Fruit fly (Drosophila melanogaster) whole organism, prepupa: Measurements from ENCODE around the gene CG8675.

Source experiments
- CG10631 ChIP-seq: fragments of 200-800 bp; sonication (Bioruptor generic); optimal IDR thresholded peaks from 2 replicates; lab custom pipeline; 2016; ENCODE audit warnings: missing biosample characterization, missing genetic modification characterization
- CG11294 ChIP-seq: fragments of 200-800 bp; sonication (Bioruptor generic); IDR thresholded peaks from 2 replicates; pipeline ENCODE4 v1.3.6; 2022; ENCODE audit warnings: missing biosample characterization, missing genetic modification characterization
- CG11762 ChIP-seq: fragments of 200-800 bp; sonication (Bioruptor generic); optimal IDR thresholded peaks from 3 replicates; lab custom pipeline; 2016; ENCODE audit warnings: missing biosample characterization, missing genetic modification characterization; ENCODE audit not compliant: insufficient read depth
- CG11902 ChIP-seq: fragments of 200-800 bp; sonication (Bioruptor generic); optimal IDR thresholded peaks from 3 replicates; lab custom pipeline; 2016; ENCODE audit warnings: missing biosample characterization, missing genetic modification characterization
- CG15336 ChIP-seq: fragments of 200-800 bp; sonication (Bioruptor generic); IDR thresholded peaks from 2 replicates; pipeline ENCODE4 v1.3.6; 2022; ENCODE audit warnings: missing biosample characterization, missing genetic modification characterization
- CG31627 ChIP-seq: fragments of 200-800 bp; sonication (Bioruptor generic); optimal IDR thresholded peaks from 3 replicates; lab custom pipeline; 2016; ENCODE audit warnings: missing biosample characterization, missing genetic modification characterization
- CG32006 ChIP-seq: fragments of 200-800 bp; sonication (Bioruptor generic); optimal IDR thresholded peaks from 3 replicates; lab custom pipeline; 2017; ENCODE audit warnings: missing biosample characterization, mild to moderate bottlenecking, missing genetic modification characterization
- CG34406 ChIP-seq: fragments of 200-800 bp; sonication (Bioruptor generic); optimal IDR thresholded peaks from 3 replicates; lab custom pipeline; 2016; ENCODE audit warnings: missing biosample characterization, missing genetic modification characterization
- CG3919 ChIP-seq: fragments of 200-800 bp; sonication (Bioruptor generic); optimal IDR thresholded peaks from 3 replicates; lab custom pipeline; 2016; ENCODE audit warnings: missing biosample characterization, missing genetic modification characterization
- CG4318 ChIP-seq: fragments of 200-800 bp; sonication (Bioruptor generic); optimal IDR thresholded peaks from 3 replicates; lab custom pipeline; 2017; ENCODE audit warnings: missing biosample characterization, mild to moderate bottlenecking, missing genetic modification characterization
- CG6163 ChIP-seq: fragments of 200-800 bp; sonication (Bioruptor generic); IDR thresholded peaks from 3 replicates; pipeline ENCODE4 v1.3.6; 2022; ENCODE audit warnings: missing biosample characterization, missing genetic modification characterization
- CG6792 ChIP-seq: fragments of 200-800 bp; sonication (Bioruptor generic); optimal IDR thresholded peaks from 3 replicates; lab custom pipeline; 2016; ENCODE audit warnings: missing biosample characterization, missing genetic modification characterization
- CG8119 ChIP-seq: fragments of 200-800 bp; sonication (Bioruptor generic); IDR thresholded peaks from 3 replicates; pipeline ENCODE4 v1.3.6; 2022; ENCODE audit warnings: missing biosample characterization, missing genetic modification characterization
- CG8632 ChIP-seq: fragments of 200-800 bp; sonication (Bioruptor generic); optimal IDR thresholded peaks from 3 replicates; lab custom pipeline; 2016; ENCODE audit warnings: missing biosample characterization, missing genetic modification characterization
- CG9139 ChIP-seq: fragments of 200-800 bp; sonication (Bioruptor generic); optimal IDR thresholded peaks from 3 replicates; lab custom pipeline; 2017; ENCODE audit warnings: missing biosample characterization, mild to moderate bottlenecking, missing genetic modification characterization
- Eip78C ChIP-seq: fragments of 200-800 bp; sonication (Bioruptor generic); peaks from one replicate; lab custom pipeline; 2016; ENCODE audit warnings: missing biosample characterization, missing genetic modification characterization
- Eip93F ChIP-seq: fragments of 200-800 bp; sonication (Bioruptor generic); optimal IDR thresholded peaks from 2 replicates; lab custom pipeline; 2016; ENCODE audit warnings: missing biosample characterization, mild to moderate bottlenecking, missing genetic modification characterization
- Ets21C ChIP-seq: fragments of 200-800 bp; sonication (Bioruptor generic); optimal IDR thresholded peaks from 3 replicates; lab custom pipeline; 2016; ENCODE audit warnings: missing biosample characterization, missing genetic modification characterization
- Ets96B ChIP-seq: fragments of 200-800 bp; optimal IDR thresholded peaks from 2 replicates; lab custom pipeline; 2019; ENCODE audit warnings: missing biosample characterization, mild to moderate bottlenecking, missing genetic modification characterization, moderate library complexity
- Hr4 ChIP-seq: fragments of 200-800 bp; sonication (Bioruptor generic); optimal IDR thresholded peaks from 3 replicates; lab custom pipeline; 2016; ENCODE audit warnings: missing biosample characterization, missing genetic modification characterization
- Met ChIP-seq: fragments of 200-800 bp; sonication (Bioruptor generic); optimal IDR thresholded peaks from 3 replicates; lab custom pipeline; 2016; ENCODE audit warnings: missing biosample characterization, missing genetic modification characterization
- OdsH ChIP-seq: fragments of 200-800 bp; sonication (Bioruptor generic); optimal IDR thresholded peaks from 3 replicates; lab custom pipeline; 2016; ENCODE audit warnings: missing biosample characterization, missing genetic modification characterization
- Smox ChIP-seq: fragments of 200-800 bp; sonication (Bioruptor generic); optimal IDR thresholded peaks from 3 replicates; lab custom pipeline; 2016; ENCODE audit warnings: missing biosample characterization, missing genetic modification characterization
- Sox102F ChIP-seq: fragments of 200-800 bp; sonication (Bioruptor generic); optimal IDR thresholded peaks from 2 replicates; lab custom pipeline; 2016; ENCODE audit warnings: missing biosample characterization, mild to moderate bottlenecking, missing genetic modification characterization
- achi ChIP-seq: fragments of 200-800 bp; sonication (Bioruptor generic); optimal IDR thresholded peaks from 3 replicates; lab custom pipeline; 2016; ENCODE audit warnings: missing biosample characterization, missing genetic modification characterization
- cyc ChIP-seq: fragments of 200-800 bp; sonication (Bioruptor generic); optimal IDR thresholded peaks from 3 replicates; lab custom pipeline; 2016; ENCODE audit warnings: missing biosample characterization, missing genetic modification characterization
- eg ChIP-seq: fragments of 200-800 bp; sonication (Bioruptor generic); IDR thresholded peaks from 3 replicates; pipeline ENCODE4 v1.3.6; 2022; ENCODE audit warnings: missing biosample characterization, missing genetic modification characterization
- esn ChIP-seq: fragments of 200-800 bp; sonication (Bioruptor generic); optimal IDR thresholded peaks from 2 replicates; lab custom pipeline; 2016; ENCODE audit warnings: missing biosample characterization, mild to moderate bottlenecking, missing genetic modification characterization, moderate library complexity
- fkh ChIP-seq: fragments of 200-800 bp; sonication (Bioruptor generic); optimal IDR thresholded peaks from 3 replicates; lab custom pipeline; 2017; ENCODE audit warnings: missing biosample characterization, mild to moderate bottlenecking, missing genetic modification characterization, moderate library complexity
- net ChIP-seq: fragments of 200-800 bp; sonication (Bioruptor generic); optimal IDR thresholded peaks from 3 replicates; lab custom pipeline; 2016; ENCODE audit warnings: missing biosample characterization, missing genetic modification characterization
- pdm3 ChIP-seq: fragments of 200-800 bp; sonication (Bioruptor generic); optimal IDR thresholded peaks from 3 replicates; lab custom pipeline; 2016; ENCODE audit warnings: missing biosample characterization, missing genetic modification characterization
- salr ChIP-seq, 2 experiments: fragments of 200-800 bp; sonication (Bioruptor generic); optimal IDR thresholded peaks; 3 replicates each; lab custom pipeline; 2016 to 2018; ENCODE audit warnings: missing biosample characterization in 2 of 2, missing genetic modification characterization in 2 of 2, mild to moderate bottlenecking in 1 of 2
- ss ChIP-seq, 2 experiments: fragments of 200-800 bp; sonication (Bioruptor generic); optimal IDR thresholded peaks; 2 replicates in 1 of 2; 3 replicates in 1 of 2; lab custom pipeline; 2017 to 2018; ENCODE audit warnings: mild to moderate bottlenecking in 2 of 2, missing biosample characterization in 2 of 2, missing genetic modification characterization in 2 of 2, moderate library complexity in 1 of 2
- svp ChIP-seq: fragments of 200-800 bp; sonication (Bioruptor generic); peaks from one replicate; lab custom pipeline; 2016; ENCODE audit warnings: missing biosample characterization, missing genetic modification characterization
- topi ChIP-seq: fragments of 200-800 bp; sonication (Bioruptor generic); optimal IDR thresholded peaks from 3 replicates; lab custom pipeline; 2016; ENCODE audit warnings: missing biosample characterization, missing genetic modification characterization
- vri ChIP-seq: fragments of 200-800 bp; sonication (Bioruptor generic); optimal IDR thresholded peaks from 3 replicates; lab custom pipeline; 2016; ENCODE audit warnings: missing biosample characterization, mild to moderate bottlenecking, missing genetic modification characterization

Gene CG8675

DNA sequence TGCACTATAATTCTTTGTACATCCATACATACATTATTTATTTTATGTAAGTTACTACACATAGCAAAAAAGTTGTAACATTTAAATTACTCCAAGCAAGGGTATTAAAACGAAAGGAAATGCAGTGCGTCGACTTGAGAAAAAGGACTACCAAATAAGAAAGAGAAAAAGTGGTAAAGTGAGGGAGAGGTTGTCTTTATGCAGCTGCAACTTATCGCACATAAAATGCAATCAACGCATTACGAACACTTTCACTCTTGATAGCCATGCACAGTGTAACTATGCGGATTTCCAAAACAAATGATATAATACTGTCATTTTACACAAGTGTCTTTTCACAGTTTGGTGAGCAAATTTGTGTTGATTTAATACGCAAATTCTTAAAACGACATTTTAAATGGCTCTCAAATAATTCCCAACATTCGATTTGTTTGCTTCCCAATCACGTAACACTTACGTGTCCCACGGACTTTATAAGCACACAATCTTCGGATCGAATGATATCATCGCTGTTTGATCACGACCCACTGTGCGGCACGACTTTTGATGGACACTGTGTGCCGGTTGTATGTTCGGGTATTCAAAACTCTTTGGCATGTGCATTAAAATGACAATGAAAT, 47.9 kb upstream of the CG8675 start (continued):
- TF ChIP-seq net (GFP tag; lab: Kevin White, UChicago) (peak; percentile 79), CG8119 (GFP tag; lab: Robert Waterston, UW) (peak; percentile 89), ss (GFP tag; optimal IDR thresholded peaks at IDR 0.05; lab: Kevin White, UChicago) (peak; percentile 8 to 46), Ets96B (tag; lab: Kevin White, UChicago) (peak; percentile 57), CG11294 (GFP tag; lab: Robert Waterston, UW) (peak; percentile 61; the same call in 1 of the 2 replicates), CG11902 (GFP tag; lab: Kevin White, UChicago) (peak; percentile 84), cyc (GFP tag; lab: Kevin White, UChicago) (peak; percentile 87), achi (GFP tag; lab: Kevin White, UChicago) (peak; percentile 81), CG9139 (GFP tag; lab: Kevin White, UChicago) (no peak), Met (GFP tag; lab: Kevin White, UChicago) (peak; percentile 94), salr (GFP tag; optimal IDR thresholded peaks at IDR 0.05; lab: Kevin White, UChicago) (peak in 1 of 2 experiments; percentile 59), vri (peak; percentile 74), topi (GFP tag; lab: Kevin White, UChicago) (peak; percentile 92), Hr4 (GFP tag; lab: Kevin White, UChicago) (peak; percentile 85), CG34406 (peak; percentile 86), CG6792 (peak; percentile 84), CG15336 (GFP tag; lab: Robert Waterston, UW) (peak; percentile 90), OdsH (GFP tag; lab: Kevin White, UChicago) (peak; percentile 87), CG4318 (peak; percentile 80)

DNA sequence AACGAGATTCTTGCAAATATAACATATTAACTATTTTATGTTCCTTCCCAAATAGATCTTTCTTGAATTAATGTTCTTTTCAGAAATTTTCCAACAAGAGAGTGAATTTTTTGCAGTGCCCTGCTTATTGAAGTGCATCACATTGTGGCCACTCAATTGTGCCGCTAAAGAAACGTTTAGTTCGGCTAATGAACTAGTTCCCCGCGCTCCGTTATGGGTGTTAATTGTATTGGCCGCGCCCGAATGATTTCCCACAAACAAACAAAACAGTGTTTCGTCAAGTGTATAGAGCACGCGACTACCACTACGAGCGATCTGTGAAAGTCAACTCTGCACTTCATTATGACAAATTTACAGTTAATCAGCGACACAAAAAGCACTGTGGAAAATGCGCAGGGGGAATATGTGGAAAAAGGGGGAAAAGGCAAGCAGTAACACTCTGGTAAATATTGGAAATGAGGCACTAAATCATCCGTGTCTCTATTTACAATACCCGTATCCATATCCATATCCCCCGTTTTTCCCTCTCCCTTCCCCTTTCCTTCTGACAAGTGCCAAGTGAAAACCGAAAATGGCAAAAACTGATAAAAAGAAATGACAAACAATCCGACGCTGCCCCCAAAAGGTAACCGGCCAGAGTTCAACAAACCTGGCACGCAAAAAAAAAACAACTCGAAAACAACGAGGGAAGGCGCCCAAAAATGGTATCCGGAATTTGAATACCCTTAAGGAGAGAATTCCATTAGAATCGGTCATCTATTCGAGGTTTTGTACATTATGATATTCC, 47.2 kb upstream of the CG8675 start:
- no peak for TF ChIP-seq CG8632 (GFP tag; lab: Kevin White, UChicago)
- peak; percentile 58 for TF ChIP-seq fkh (GFP tag; lab: Kevin White, UChicago)
- TF ChIP-seq CG11762, result no peak
- TF ChIP-seq Sox102F (GFP tag; lab: Kevin White, UChicago), result no peak
- TF ChIP-seq CG10631 (GFP tag; lab: Kevin White, UChicago), result no peak
- TF ChIP-seq CG31627, result no peak
- peak; percentile 49 for TF ChIP-seq svp (GFP tag; lab: Kevin White, UChicago)
- TF ChIP-seq Ets21C (GFP tag; lab: Kevin White, UChicago), result no peak
- TF ChIP-seq CG6792, result no peak
- TF ChIP-seq Eip78C, result peak; percentile 28
- TF ChIP-seq CG32006, result peak; percentile 5
- TF ChIP-seq ss (GFP tag; optimal IDR thresholded peaks at IDR 0.05; lab: Kevin White, UChicago), result peak in 1 of 2 experiments; percentile 4
- TF ChIP-seq Hr4 (GFP tag; lab: Kevin White, UChicago), result peak; percentile 5
- no peak for TF ChIP-seq Eip93F (GFP tag; lab: Kevin White, UChicago)
- TF ChIP-seq, all 60 proteins: peak for 6

DNA sequence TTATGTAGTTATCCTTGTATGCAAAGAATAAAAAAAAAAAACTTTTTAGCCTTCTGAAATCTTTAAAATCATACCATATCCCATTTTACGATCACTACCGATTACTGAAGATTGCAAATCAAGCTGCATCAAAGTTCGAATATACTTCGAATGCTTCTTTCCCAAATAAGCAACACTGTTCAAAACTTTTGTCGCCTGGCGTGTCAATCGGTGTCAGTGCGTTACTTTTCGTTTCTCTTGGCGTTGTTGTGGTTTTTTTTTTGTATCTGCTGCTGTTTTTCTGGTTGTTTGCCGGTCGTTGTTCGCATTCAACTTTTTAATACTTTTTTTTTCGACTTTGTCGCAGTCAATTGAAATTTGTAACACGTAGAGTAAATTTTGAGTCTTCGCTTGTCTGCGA, 45.7 kb upstream of the CG8675 start:
- TF ChIP-seq Hr4 (GFP tag; lab: Kevin White, UChicago) (peak; percentile 29), vri (no peak), ss (GFP tag; optimal IDR thresholded peaks at IDR 0.05; lab: Kevin White, UChicago) (peak in 1 of 2 experiments; percentile 15), achi (GFP tag; lab: Kevin White, UChicago) (no peak), CG10631 (GFP tag; lab: Kevin White, UChicago) (no peak), net (GFP tag; lab: Kevin White, UChicago) (peak; percentile 2), pdm3 (GFP tag; lab: Kevin White, UChicago) (no peak), svp (GFP tag; lab: Kevin White, UChicago) (peak; percentile 35), cyc (GFP tag; lab: Kevin White, UChicago) (peak; percentile 23), esn (peak; percentile 6), CG32006 (peak; percentile 37), Smox (GFP tag; lab: Kevin White, UChicago) (peak; percentile 8), CG8119 (GFP tag; lab: Robert Waterston, UW) (peak; percentile 52; the same call in 1 of the 3 replicates), Ets21C (GFP tag; lab: Kevin White, UChicago) (no peak), CG3919 (GFP tag; lab: Kevin White, UChicago) (peak; percentile 6), Eip78C (peak; percentile 76), CG6163 (GFP tag; lab: Robert Waterston, UW) (peak; percentile 33; the same call in 1 of the 3 replicates), eg (GFP tag; lab: Robert Waterston, UW) (peak; percentile 58; the same call in 2 of the 3 replicates), CG15336 (GFP tag; lab: Robert Waterston, UW) (peak; percentile 53)
